Fruit fly (Drosophila melanogaster) whole organism, embryonic: ENCODE measurements around the gene sunz.

Experiments used
- Asciz ChIP-seq: fragments of 200-800 bp; sonication (Bioruptor generic); optimal IDR thresholded peaks from 2 replicates; lab custom pipeline; 2017; ENCODE audit warnings: missing biosample characterization, mild to moderate bottlenecking, missing genetic modification characterization, missing genetic modification reagents
- CG10267 ChIP-seq: fragments of 200-800 bp; sonication (Bioruptor generic); optimal IDR thresholded peaks from 2 replicates; lab custom pipeline; 2018; ENCODE audit warnings: missing biosample characterization, mild to moderate bottlenecking, missing genetic modification characterization, moderate library complexity
- CG10979 ChIP-seq: fragments of 200-800 bp; sonication (Bioruptor generic); optimal IDR thresholded peaks from 2 replicates; lab custom pipeline; 2018; ENCODE audit warnings: missing biosample characterization, mild to moderate bottlenecking, missing genetic modification characterization, moderate library complexity
- CG12155 ChIP-seq: fragments of 200-800 bp; sonication (Bioruptor generic); optimal IDR thresholded peaks from 3 replicates; lab custom pipeline; 2016; ENCODE audit warnings: missing biosample characterization, missing genetic modification characterization
- CG13123 ChIP-seq: fragments of 200-800 bp; sonication (Bioruptor generic); optimal IDR thresholded peaks from 2 replicates; lab custom pipeline; 2016; ENCODE audit warnings: missing biosample characterization, missing genetic modification characterization
- CG14710 ChIP-seq: fragments of 200-800 bp; sonication (Bioruptor generic); optimal IDR thresholded peaks from 3 replicates; lab custom pipeline; 2019; ENCODE audit warnings: missing biosample characterization, mild to moderate bottlenecking, missing genetic modification characterization, moderate library complexity
- CG14860 ChIP-seq: fragments of 200-800 bp; sonication (Bioruptor generic); IDR thresholded peaks from 3 replicates; pipeline ENCODE4 v1.3.6; 2022; ENCODE audit warnings: missing biosample characterization, missing genetic modification characterization; ENCODE audit not compliant: partially characterized antibody
- CG1647 ChIP-seq: fragments of 200-800 bp; sonication (Bioruptor generic); optimal IDR thresholded peaks from 3 replicates; lab custom pipeline; 2016; ENCODE audit warnings: missing biosample characterization, missing genetic modification characterization
- CG16813 ChIP-seq: fragments of 200-800 bp; sonication (Bioruptor generic); IDR thresholded peaks from 3 replicates; pipeline ENCODE4 v1.3.6; 2022; ENCODE audit warnings: missing biosample characterization, missing genetic modification characterization; ENCODE audit not compliant: partially characterized antibody
- CG16815 ChIP-seq: fragments of 200-800 bp; sonication (Bioruptor generic); optimal IDR thresholded peaks from 3 replicates; lab custom pipeline; 2017; ENCODE audit warnings: missing biosample characterization, mild to moderate bottlenecking, missing genetic modification characterization
- CG17361 ChIP-seq: fragments of 200-800 bp; sonication (Bioruptor generic); IDR thresholded peaks from 3 replicates; pipeline ENCODE4 v1.3.6; 2022; ENCODE audit warnings: missing biosample characterization, missing genetic modification characterization
- CG18764 ChIP-seq: fragments of 200-800 bp; sonication (Bioruptor generic); optimal IDR thresholded peaks from 3 replicates; lab custom pipeline; 2016; ENCODE audit warnings: missing biosample characterization, missing genetic modification characterization
- CG30020 ChIP-seq: fragments of 200-800 bp; optimal IDR thresholded peaks from 2 replicates; lab custom pipeline; 2019; ENCODE audit warnings: missing biosample characterization, mild to moderate bottlenecking, missing genetic modification characterization, moderate library complexity
- CG31365 ChIP-seq: fragments of 200-800 bp; sonication (Bioruptor generic); optimal IDR thresholded peaks from 2 replicates; lab custom pipeline; 2018; ENCODE audit warnings: missing biosample characterization, mild to moderate bottlenecking, missing genetic modification characterization
- CG31441 ChIP-seq: fragments of 200-800 bp; sonication (Bioruptor generic); IDR thresholded peaks from 2 replicates; pipeline ENCODE4 v1.3.6; 2022; ENCODE audit warnings: missing biosample characterization, missing genetic modification characterization
- CG4424 ChIP-seq: fragments of 200-800 bp; sonication (Bioruptor generic); optimal IDR thresholded peaks from 3 replicates; lab custom pipeline; 2016; ENCODE audit warnings: missing biosample characterization, missing genetic modification characterization
- CG7357 ChIP-seq: fragments of 200-800 bp; sonication (Bioruptor generic); IDR thresholded peaks from 3 replicates; pipeline ENCODE4 v1.3.6; 2022; ENCODE audit warnings: missing biosample characterization, missing genetic modification characterization
- CG7556 ChIP-seq: fragments of 200-800 bp; sonication (Bioruptor generic); optimal IDR thresholded peaks from 2 replicates; lab custom pipeline; 2017; ENCODE audit warnings: missing biosample characterization, mild to moderate bottlenecking, missing genetic modification characterization
- CG9727 ChIP-seq: fragments of 200-800 bp; sonication (Bioruptor generic); optimal IDR thresholded peaks from 3 replicates; lab custom pipeline; 2017; ENCODE audit warnings: missing biosample characterization, mild to moderate bottlenecking, missing genetic modification characterization
- CG9797 ChIP-seq: fragments of 200-800 bp; sonication (Bioruptor generic); optimal IDR thresholded peaks from 3 replicates; lab custom pipeline; 2018; ENCODE audit warnings: missing biosample characterization, mild to moderate bottlenecking, missing genetic modification characterization
- CTCF ChIP-seq: fragments of 200-800 bp; sonication (Bioruptor generic); optimal IDR thresholded peaks from 2 replicates; lab custom pipeline; 2017; ENCODE audit warnings: missing biosample characterization, mild to moderate bottlenecking, missing genetic modification characterization, moderate library complexity
- Camta ChIP-seq: fragments of 200-800 bp; sonication (Bioruptor generic); optimal IDR thresholded peaks from 2 replicates; lab custom pipeline; 2016; ENCODE audit warnings: missing biosample characterization, missing genetic modification characterization
- D ChIP-seq, 2 experiments: fragments of 200-800 bp in 1 of 2; fragments of >200 bp in 1 of 2; sonication (Bioruptor generic) in 1 of 2; optimal IDR thresholded peaks; 2 replicates in 1 of 2; 3 replicates in 1 of 2; lab custom pipeline; 2017; ENCODE audit warnings: mild to moderate bottlenecking in 1 of 2, missing biosample characterization in 1 of 2, missing genetic modification characterization in 1 of 2, missing genetic modification reagents in 1 of 2
- HLH4C ChIP-seq: fragments of 200-800 bp; sonication (Bioruptor generic); IDR thresholded peaks from 3 replicates; pipeline ENCODE4 v1.3.6; 2022; ENCODE audit warnings: missing biosample characterization, missing genetic modification characterization; ENCODE audit not compliant: partially characterized antibody
- NK7.1 ChIP-seq: fragments of 200-800 bp; sonication (Bioruptor generic); optimal IDR thresholded peaks from 3 replicates; lab custom pipeline; 2016; ENCODE audit warnings: missing biosample characterization, missing genetic modification characterization
- Rfx ChIP-seq: fragments of 200-800 bp; sonication (Bioruptor generic); IDR thresholded peaks from 2 replicates; pipeline ENCODE4 v1.3.6; 2022; ENCODE audit warnings: missing biosample characterization, missing genetic modification characterization
- Sox100B ChIP-seq: fragments of 200-800 bp; sonication (Bioruptor generic); optimal IDR thresholded peaks from 3 replicates; lab custom pipeline; 2018; ENCODE audit warnings: missing biosample characterization, mild to moderate bottlenecking, missing genetic modification characterization
- aop ChIP-seq: fragments of 200-800 bp; sonication (Bioruptor generic); IDR thresholded peaks from 2 replicates; pipeline ENCODE4 v1.3.6; 2022; ENCODE audit warnings: missing biosample characterization, missing genetic modification characterization
- bigmax ChIP-seq: fragments of 200-800 bp; sonication (Bioruptor generic); optimal IDR thresholded peaks from 2 replicates; lab custom pipeline; 2018; ENCODE audit warnings: missing biosample characterization, mild to moderate bottlenecking, missing genetic modification characterization
- bowl ChIP-seq: fragments of 200-800 bp; sonication (Bioruptor generic); IDR thresholded peaks from 2 replicates; pipeline ENCODE4 v1.3.6; 2022; ENCODE audit warnings: missing biosample characterization, missing genetic modification characterization
- btn ChIP-seq: fragments of 200-800 bp; sonication (Bioruptor generic); optimal IDR thresholded peaks from 2 replicates; lab custom pipeline; 2016; ENCODE audit warnings: missing biosample characterization, missing genetic modification characterization
- cato ChIP-seq: fragments of 200-800 bp; sonication (Bioruptor generic); optimal IDR thresholded peaks from 2 replicates; lab custom pipeline; 2016; ENCODE audit warnings: missing biosample characterization, missing genetic modification characterization, borderline replicate concordance
- chif ChIP-seq, 2 experiments: fragments of 200-800 bp; sonication (Bioruptor generic); optimal IDR thresholded peaks; 3 replicates each; lab custom pipeline; 2016; ENCODE audit warnings: missing biosample characterization in 2 of 2, missing genetic modification characterization in 2 of 2
- fu2 ChIP-seq: fragments of 200-800 bp; sonication (Bioruptor generic); optimal IDR thresholded peaks from 2 replicates; lab custom pipeline; 2016; ENCODE audit warnings: missing biosample characterization, missing genetic modification characterization
- gce ChIP-seq: fragments of 200-800 bp; sonication (Bioruptor generic); IDR thresholded peaks from 3 replicates; pipeline ENCODE4 v1.3.6; 2022; ENCODE audit warnings: missing biosample characterization, missing genetic modification characterization
- gsb-n ChIP-seq: fragments of 200-800 bp; sonication (Bioruptor generic); optimal IDR thresholded peaks from 3 replicates; lab custom pipeline; 2018; ENCODE audit warnings: missing biosample characterization, mild to moderate bottlenecking, missing genetic modification characterization
- inv ChIP-seq: fragments of 200-800 bp; sonication (Bioruptor generic); IDR thresholded peaks from 2 replicates; pipeline ENCODE4 v1.3.6; 2022; ENCODE audit warnings: missing biosample characterization, missing genetic modification characterization; ENCODE audit not compliant: partially characterized antibody
- jing ChIP-seq: fragments of 200-800 bp; sonication (Bioruptor generic); optimal IDR thresholded peaks from 2 replicates; lab custom pipeline; 2018; ENCODE audit warnings: missing biosample characterization, mild to moderate bottlenecking, missing genetic modification characterization
- kni ChIP-seq: fragments of 200-800 bp; sonication (Bioruptor generic); optimal IDR thresholded peaks from 3 replicates; lab custom pipeline; 2017; ENCODE audit warnings: mild to moderate bottlenecking, missing biosample characterization, missing genetic modification reagents, missing genetic modification characterization
- lola ChIP-seq, 3 experiments: fragments of >200 bp in 2 of 3; fragments of 200-800 bp in 1 of 3; sonication (Bioruptor generic) in 1 of 3; optimal IDR thresholded peaks; 2 replicates each; lab custom pipeline; 2017 to 2019; ENCODE audit warnings: missing biosample characterization in 3 of 3, missing genetic modification characterization in 3 of 3, mild to moderate bottlenecking in 1 of 3, moderate library complexity in 1 of 3
- nerfin-2 ChIP-seq: fragments of 200-800 bp; sonication (Bioruptor generic); IDR thresholded peaks from 2 replicates; pipeline ENCODE4 v1.3.6; 2022; ENCODE audit warnings: missing biosample characterization, missing genetic modification characterization; ENCODE audit not compliant: partially characterized antibody
- prd ChIP-seq, 3 experiments: fragments of >200 bp in 2 of 3; fragments of 200-800 bp in 1 of 3; sonication (Bioruptor generic) in 1 of 3; optimal IDR thresholded peaks in 2 of 3; IDR thresholded peaks in 1 of 3; 2 replicates in 2 of 3; 3 replicates in 1 of 3; pipeline versions ENCODE4 v1.3.6 to Lab custom; 2017 to 2022; ENCODE audit warnings: missing biosample characterization in 1 of 3, missing genetic modification characterization in 1 of 3
- sd ChIP-seq: fragments of 200-800 bp; sonication (Bioruptor generic); optimal IDR thresholded peaks from 3 replicates; lab custom pipeline; 2018; ENCODE audit warnings: missing biosample characterization, mild to moderate bottlenecking, missing genetic modification characterization, moderate library complexity
- tin ChIP-seq: fragments of 200-800 bp; sonication (Bioruptor generic); optimal IDR thresholded peaks from 3 replicates; lab custom pipeline; 2016; ENCODE audit warnings: missing biosample characterization, missing genetic modification characterization
- twi ChIP-seq: fragments of 200-800 bp; optimal IDR thresholded peaks from 2 replicates; lab custom pipeline; 2019; ENCODE audit warnings: missing biosample characterization, mild to moderate bottlenecking, missing genetic modification characterization, moderate library complexity
- vnd ChIP-seq: fragments of 200-800 bp; sonication (Bioruptor generic); IDR thresholded peaks from 3 replicates; pipeline ENCODE4 v1.3.6; 2022; ENCODE audit warnings: missing biosample characterization, missing genetic modification characterization; ENCODE audit not compliant: partially characterized antibody
- zen ChIP-seq: fragments of 200-800 bp; sonication (Bioruptor generic); optimal IDR thresholded peaks from 3 replicates; lab custom pipeline; 2018; ENCODE audit warnings: missing biosample characterization, mild to moderate bottlenecking, missing genetic modification characterization, moderate library complexity

The sunz gene

DNA sequence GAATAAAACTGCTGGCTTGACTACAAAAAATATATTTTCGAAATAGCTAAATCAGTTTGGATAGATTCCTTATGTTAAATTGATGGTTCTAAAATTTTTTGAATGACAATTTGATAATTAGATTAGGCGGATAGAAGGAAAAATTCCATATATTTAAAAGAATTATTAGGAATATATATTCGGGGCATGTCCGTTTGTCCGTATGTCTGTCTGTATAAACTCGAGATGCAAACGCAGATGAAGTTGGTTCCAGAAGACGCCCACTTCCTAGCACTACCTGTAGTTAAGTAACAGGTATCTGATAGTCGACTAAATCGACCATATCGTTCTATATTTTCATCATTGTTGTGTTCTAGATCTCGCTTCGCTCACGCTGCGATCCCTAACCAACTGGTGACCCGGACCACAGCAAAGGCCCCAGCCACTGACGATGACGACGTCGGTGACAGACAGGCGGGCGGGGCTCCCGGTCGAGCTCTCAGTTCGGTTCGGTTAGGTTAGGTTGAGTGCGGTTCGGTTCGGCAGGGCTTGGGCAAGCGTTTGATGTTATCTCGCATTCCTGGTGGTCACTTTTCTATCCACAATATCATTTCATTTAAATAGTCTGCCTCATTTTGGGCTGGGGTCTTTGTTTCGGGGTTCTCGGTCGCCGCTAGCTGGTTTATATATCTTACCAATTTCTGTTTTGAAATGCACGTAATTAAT, 42.5 kb downstream of the sunz start (continued):
- TF ChIP-seq cato (GFP tag; lab: Kevin White, UChicago) (no peak), fu2 (no peak), CG7357 (GFP tag; lab: Robert Waterston, UW) (no peak), gce (GFP tag; lab: Robert Waterston, UW) (no peak), CG14860 (GFP tag; lab: Robert Waterston, UW) (peak; percentile 67), CG9727 (GFP tag; lab: Kevin White, UChicago) (peak; percentile 30), CG10979 (tag; lab: Kevin White, UChicago) (peak; percentile 31), CG1647 (no peak), CG13123 (no peak), CG12155 (GFP tag; lab: Kevin White, UChicago) (no peak), D (optimal IDR thresholded peaks at IDR 0.05; lab: Kevin White, UChicago) (no peak), D (GFP tag; optimal IDR thresholded peaks at IDR 0.05; lab: Kevin White, UChicago) (peak; percentile 43), nerfin-2 (GFP tag; lab: Robert Waterston, UW) (peak; percentile 45; the same call in 1 of the 2 replicates), kni (GFP tag; lab: Kevin White, UChicago) (peak; percentile 75), gsb-n (tag; lab: Kevin White, UChicago) (no peak), CG31441 (GFP tag; lab: Robert Waterston, UW) (0 out of 2 replicates have a peak, but pooled peaks have one; percentile 20), inv (GFP tag; lab: Robert Waterston, UW) (peak; percentile 47; the same call in 1 of the 2 replicates), CTCF (GFP tag; lab: Kevin White, UChicago) (no peak), lola (GFP tag; optimal IDR thresholded peaks at IDR 0.05; lab: Kevin White, UChicago) (peak in 1 of 3 experiments; percentile 65), bigmax (GFP tag; lab: Kevin White, UChicago) (peak; percentile 80), twi (tag; lab: Kevin White, UChicago) (no peak), CG18764 (GFP tag; lab: Kevin White, UChicago) (no peak), CG4424 (GFP tag; lab: Kevin White, UChicago) (peak; percentile 30), btn (GFP tag; lab: Kevin White, UChicago) (no peak), vnd (GFP tag; lab: Robert Waterston, UW) (0 out of 3 replicates have a peak, but pooled peaks have one; percentile 51), CG14710 (tag; lab: Kevin White, UChicago) (peak; percentile 28), CG16813 (peak; percentile 74), prd (optimal IDR thresholded peaks at IDR 0.05; lab: Kevin White, UChicago) (no peak), prd (GFP tag; IDR thresholded peaks at IDR 0.05; lab: Robert Waterston, UW) (0 out of 3 replicates have a peak, but pooled peaks have one; percentile 23), CG7556 (GFP tag; lab: Kevin White, UChicago) (peak; percentile 49), NK7.1 (GFP tag; lab: Kevin White, UChicago) (no peak), chif (GFP tag; optimal IDR thresholded peaks at IDR 0.05; lab: Kevin White, UChicago) (peak in 1 of 2 experiments; percentile 4), CG9797 (GFP tag; lab: Kevin White, UChicago) (no peak), bowl (no peak), CG30020 (tag; lab: Kevin White, UChicago) (no peak), Asciz (GFP tag; lab: Kevin White, UChicago) (no peak), tin (GFP tag; lab: Kevin White, UChicago) (no peak), HLH4C (peak; percentile 61; the same call in 2 of the 3 replicates), jing (no peak), zen (no peak), CG10267 (tag; lab: Kevin White, UChicago) (peak; percentile 10), Rfx (GFP tag; lab: Robert Waterston, UW) (no peak), CG16815 (GFP tag; lab: Kevin White, UChicago) (peak; percentile 4), sd (tag; lab: Kevin White, UChicago) (peak; percentile 89), aop (no peak), Sox100B (GFP tag; lab: Kevin White, UChicago) (peak; percentile 13), CG17361 (GFP tag; lab: Robert Waterston, UW) (peak; percentile 53; the same call in 2 of the 3 replicates), Camta (GFP tag; lab: Kevin White, UChicago) (no peak), CG31365 (tag; lab: Kevin White, UChicago) (no peak)
